Worm (Caenorhabditis elegans) whole organism, late embryonic: ENCODE measurements around the gene B0222.1.
A peak's percentile ranks its signal among the peaks of the same experiment; 100 is the strongest.

ENCODE experiments used
- F13H6.1 ChIP-seq: sonication (generic microtip); optimal IDR thresholded peaks from 2 replicates; lab custom pipeline; 2016; ENCODE audit warnings: missing genetic modification characterization, missing compliant biosample characterization
- K02D7.2 ChIP-seq: sonication (generic microtip); optimal IDR thresholded peaks from 2 replicates; lab custom pipeline; 2017; ENCODE audit warnings: mild to moderate bottlenecking, missing genetic modification characterization, missing compliant biosample characterization
- T23F11.4 ChIP-seq: fragments of 200-800 bp; sonication (Bioruptor generic); optimal IDR thresholded peaks from 2 replicates; lab custom pipeline; 2018; ENCODE audit warnings: mild to moderate bottlenecking, missing genetic modification characterization, missing compliant biosample characterization
- Y22D7AL.16 ChIP-seq: sonication (generic microtip); optimal IDR thresholded peaks from 2 replicates; lab custom pipeline; 2016; ENCODE audit warnings: missing genetic modification characterization, missing compliant biosample characterization
- ama-1 ChIP-seq: fragments of 150-350 bp; optimal IDR thresholded peaks from 2 replicates; lab custom pipeline; 2014
- ceh-14 ChIP-seq: sonication (generic microtip); optimal IDR thresholded peaks from 2 replicates; lab custom pipeline; 2016; ENCODE audit warnings: missing genotype, missing genetic modification characterization, missing compliant biosample characterization
- ceh-19 ChIP-seq: fragments of 200-800 bp; sonication (Bioruptor generic); optimal IDR thresholded peaks from 2 replicates; lab custom pipeline; 2018; ENCODE audit warnings: mild to moderate bottlenecking, missing genetic modification characterization, missing compliant biosample characterization
- ceh-2 ChIP-seq: sonication (generic microtip); optimal IDR thresholded peaks from 2 replicates; lab custom pipeline; 2016; ENCODE audit warnings: missing genotype, missing genetic modification characterization, missing compliant biosample characterization
- ceh-24 ChIP-seq: sonication (generic microtip); optimal IDR thresholded peaks from 2 replicates; lab custom pipeline; 2016; ENCODE audit warnings: mild to moderate bottlenecking, missing genetic modification characterization, missing compliant biosample characterization
- ceh-30 ChIP-seq: fragments of 150-350 bp; optimal IDR thresholded peaks from 2 replicates; lab custom pipeline; 2014; ENCODE audit warnings: missing biosample characterization, missing genetic modification characterization
- ceh-31 ChIP-seq: sonication (generic microtip); optimal IDR thresholded peaks from 2 replicates; lab custom pipeline; 2016; ENCODE audit warnings: missing genetic modification characterization, missing compliant biosample characterization
- ceh-34 ChIP-seq: sonication (generic microtip); optimal IDR thresholded peaks from 2 replicates; lab custom pipeline; 2016; ENCODE audit warnings: mild to moderate bottlenecking, missing genetic modification characterization, missing compliant biosample characterization
- ceh-48 ChIP-seq: sonication (generic microtip); optimal IDR thresholded peaks from 2 replicates; lab custom pipeline; 2016; ENCODE audit warnings: missing genetic modification characterization, inconsistent platforms, missing compliant biosample characterization
- ceh-6 ChIP-seq: fragments of 200-800 bp; sonication (Bioruptor generic); optimal IDR thresholded peaks from 2 replicates; lab custom pipeline; 2018; ENCODE audit warnings: mild to moderate bottlenecking, missing genetic modification characterization, missing compliant biosample characterization
- ceh-9 ChIP-seq: sonication (generic microtip); optimal IDR thresholded peaks from 2 replicates; lab custom pipeline; 2016; ENCODE audit warnings: mild to moderate bottlenecking, missing genetic modification characterization, inconsistent platforms, missing compliant biosample characterization
- dmd-4 ChIP-seq: sonication (generic microtip); optimal IDR thresholded peaks from 2 replicates; lab custom pipeline; 2016; ENCODE audit warnings: borderline replicate concordance, missing genetic modification characterization, missing compliant biosample characterization
- dve-1 ChIP-seq: sonication (generic microtip); optimal IDR thresholded peaks from 2 replicates; lab custom pipeline; 2017; ENCODE audit warnings: antibody characterized with exemption, mild to moderate bottlenecking, missing genetic modification characterization, missing compliant biosample characterization
- elt-2 ChIP-seq: sonication (generic microtip); optimal IDR thresholded peaks from 2 replicates; lab custom pipeline; 2016; ENCODE audit warnings: missing genetic modification reagents, missing genetic modification characterization, missing compliant biosample characterization
- elt-4 ChIP-seq: sonication (generic microtip); optimal IDR thresholded peaks from 2 replicates; lab custom pipeline; 2016; ENCODE audit warnings: missing genetic modification characterization, missing compliant biosample characterization
- eyg-1 ChIP-seq: sonication (generic microtip); optimal IDR thresholded peaks from 2 replicates; lab custom pipeline; 2016; ENCODE audit warnings: missing genotype, missing genetic modification characterization, missing compliant biosample characterization
- fax-1 ChIP-seq: sonication (generic microtip); optimal IDR thresholded peaks from 2 replicates; lab custom pipeline; 2016; ENCODE audit warnings: missing genotype, missing genetic modification characterization, missing compliant biosample characterization
- fkh-10 ChIP-seq: fragments of 150-350 bp; optimal IDR thresholded peaks from 2 replicates; lab custom pipeline; 2014; ENCODE audit warnings: missing biosample characterization, missing genetic modification reagents, missing genetic modification characterization
- gmeb-2 ChIP-seq: sonication (generic microtip); optimal IDR thresholded peaks from 2 replicates; lab custom pipeline; 2016; ENCODE audit warnings: missing genetic modification characterization, inconsistent platforms, missing compliant biosample characterization
- hlh-6 ChIP-seq: sonication (generic microtip); optimal IDR thresholded peaks from 2 replicates; lab custom pipeline; 2016; ENCODE audit warnings: missing genotype, missing genetic modification characterization, missing compliant biosample characterization
- hlh-8 ChIP-seq: sonication (generic microtip); optimal IDR thresholded peaks from 2 replicates; lab custom pipeline; 2016; ENCODE audit warnings: missing genotype, missing genetic modification characterization, missing compliant biosample characterization
- lin-11 ChIP-seq: fragments of 200-800 bp; sonication (Bioruptor generic); optimal IDR thresholded peaks from 2 replicates; lab custom pipeline; 2018; ENCODE audit warnings: mild to moderate bottlenecking, missing genetic modification characterization, missing compliant biosample characterization
- mec-3 ChIP-seq: sonication (generic microtip); optimal IDR thresholded peaks from 2 replicates; lab custom pipeline; 2016; ENCODE audit warnings: borderline replicate concordance, missing genetic modification characterization, missing compliant biosample characterization
- nhr-232 ChIP-seq: sonication (generic microtip); optimal IDR thresholded peaks from 2 replicates; lab custom pipeline; 2016; ENCODE audit warnings: missing genetic modification characterization, missing compliant biosample characterization
- npax-4 ChIP-seq: sonication (generic microtip); optimal IDR thresholded peaks from 2 replicates; lab custom pipeline; 2016; ENCODE audit warnings: missing genetic modification characterization, missing compliant biosample characterization
- odd-2 ChIP-seq: sonication (generic microtip); optimal IDR thresholded peaks from 2 replicates; lab custom pipeline; 2017; ENCODE audit warnings: antibody characterized with exemption, mild to moderate bottlenecking, missing genetic modification characterization, missing compliant biosample characterization
- pag-3 ChIP-seq: sonication (generic microtip); optimal IDR thresholded peaks from 2 replicates; lab custom pipeline; 2016; ENCODE audit warnings: missing compliant biosample characterization, missing genetic modification characterization, borderline replicate concordance
- pat-9 ChIP-seq: fragments of 200-800 bp; sonication (Bioruptor generic); optimal IDR thresholded peaks from 2 replicates; lab custom pipeline; 2018; ENCODE audit warnings: mild to moderate bottlenecking, missing genetic modification characterization, moderate library complexity, missing compliant biosample characterization
- pax-1 ChIP-seq: fragments of 150-350 bp; optimal IDR thresholded peaks from 2 replicates; lab custom pipeline; 2014; ENCODE audit warnings: missing biosample characterization, missing genetic modification characterization
- pha-2 ChIP-seq: sonication (generic microtip); optimal IDR thresholded peaks from 2 replicates; lab custom pipeline; 2017; ENCODE audit warnings: mild to moderate bottlenecking, missing genetic modification characterization, missing compliant biosample characterization
- pha-4 ChIP-seq: fragments of 150-350 bp; optimal IDR thresholded peaks from 2 replicates; lab custom pipeline; 2018; ENCODE audit warnings: missing biosample characterization, missing genetic modification reagents, missing genetic modification characterization
- pqm-1 ChIP-seq: sonication (generic microtip); optimal IDR thresholded peaks from 2 replicates; lab custom pipeline; 2016; ENCODE audit warnings: missing genetic modification characterization, missing compliant biosample characterization
- pros-1 ChIP-seq: fragments of 150-350 bp; optimal IDR thresholded peaks from 2 replicates; lab custom pipeline; 2014; ENCODE audit warnings: missing biosample characterization, missing genetic modification reagents, missing genetic modification characterization
- ref-2 ChIP-seq: sonication (generic microtip); optimal IDR thresholded peaks from 2 replicates; lab custom pipeline; 2016; ENCODE audit warnings: missing genetic modification characterization, missing compliant biosample characterization
- rnt-1 ChIP-seq: sonication (generic microtip); optimal IDR thresholded peaks from 2 replicates; lab custom pipeline; 2016; ENCODE audit warnings: missing genetic modification characterization, missing compliant biosample characterization
- sox-2 ChIP-seq: fragments of 200-800 bp; sonication (Bioruptor generic); IDR thresholded peaks from 2 replicates; pipeline ENCODE4 v1.3.6; 2022; ENCODE audit warnings: missing genetic modification reagents, missing genetic modification characterization, missing compliant biosample characterization
- syd-9 ChIP-seq: sonication (generic microtip); optimal IDR thresholded peaks from 2 replicates; lab custom pipeline; 2016; ENCODE audit warnings: mild to moderate bottlenecking, missing genetic modification characterization, moderate library complexity, missing compliant biosample characterization
- tbx-2 ChIP-seq: sonication (generic microtip); optimal IDR thresholded peaks from 2 replicates; lab custom pipeline; 2016; ENCODE audit warnings: missing genetic modification characterization, missing compliant biosample characterization
- tbx-7 ChIP-seq: sonication (generic microtip); optimal IDR thresholded peaks from 2 replicates; lab custom pipeline; 2016; ENCODE audit warnings: missing genotype, missing genetic modification characterization, missing compliant biosample characterization
- ttx-3 ChIP-seq: sonication (generic microtip); optimal IDR thresholded peaks from 2 replicates; lab custom pipeline; 2016; ENCODE audit warnings: missing genetic modification reagents, missing genetic modification characterization, missing compliant biosample characterization
- unc-3 ChIP-seq, 2 experiments: fragments of 200-800 bp in 1 of 2; sonication (Bioruptor generic) in 1 of 2; sonication (generic microtip) in 1 of 2; conservative IDR thresholded peaks in 1 of 2; optimal IDR thresholded peaks in 1 of 2; 2 replicates each; pipeline versions ENCODE4 v1.3.6 to Lab custom; 2016 to 2022; ENCODE audit warnings: missing compliant biosample characterization in 2 of 2, missing genetic modification characterization in 2 of 2, missing genetic modification reagents in 1 of 2
- unc-55 ChIP-seq: sonication (generic microtip); optimal IDR thresholded peaks from 2 replicates; lab custom pipeline; 2017; ENCODE audit warnings: missing biosample characterization, missing genetic modification reagents, missing genetic modification characterization
- unc-86 ChIP-seq: sonication (generic microtip); optimal IDR thresholded peaks from 2 replicates; lab custom pipeline; 2016; ENCODE audit warnings: missing genetic modification characterization, missing compliant biosample characterization
- zip-5 ChIP-seq: sonication (generic microtip); optimal IDR thresholded peaks from 2 replicates; lab custom pipeline; 2016; ENCODE audit warnings: missing genetic modification characterization, missing compliant biosample characterization

Gene B0222.1

ce11 chrV:9133950-9134349 lies at the start of gene B0222.1:
B0222.1 (plus strand) TSS chrV:9134255.
- no peak for TF ChIP-seq ceh-6 (GFP tag; lab: Kevin White, UChicago)
- TF ChIP-seq mec-3 = no peak
- no peak for TF ChIP-seq hlh-8
- TF ChIP-seq odd-2 = no peak
- TF ChIP-seq ceh-9 (tag; lab: Kevin White, UChicago) = no peak
- no peak for TF ChIP-seq ceh-30
- TF ChIP-seq ceh-48 (tag; lab: Kevin White, UChicago) = no peak
- no peak for TF ChIP-seq syd-9 (tag; lab: Kevin White, UChicago)
- TF ChIP-seq ceh-14 (tag; lab: Kevin White, UChicago) = no peak
- TF ChIP-seq dve-1 (tag; lab: Kevin White, UChicago) = no peak
- TF ChIP-seq ceh-24 (tag; lab: Kevin White, UChicago) = no peak
- no peak for TF ChIP-seq pros-1
- no peak for TF ChIP-seq fax-1 (tag; lab: Kevin White, UChicago)
- no peak for TF ChIP-seq rnt-1 (tag; lab: Kevin White, UChicago)

- TF ChIP-seq tbx-2 (tag; lab: Kevin White, UChicago) = no peak
- no peak for TF ChIP-seq elt-2 (tag; lab: Kevin White, UChicago)
- TF ChIP-seq ceh-24 (tag; lab: Kevin White, UChicago) = no peak
- no peak for TF ChIP-seq T23F11.4 (GFP tag; lab: Kevin White, UChicago)
- TF ChIP-seq sox-2 (GFP tag; lab: Robert Waterston, UW) = no peak
- no peak for TF ChIP-seq npax-4 (tag; lab: Kevin White, UChicago)
- TF ChIP-seq tbx-7 (tag; lab: Kevin White, UChicago) = no peak
- TF ChIP-seq ceh-31 (tag; lab: Kevin White, UChicago) = no peak
- no peak for TF ChIP-seq ceh-34 (tag; lab: Kevin White, UChicago)
- TF ChIP-seq elt-4 (tag; lab: Kevin White, UChicago) = no peak
- no peak for TF ChIP-seq K02D7.2 (tag; lab: Kevin White, UChicago)
- TF ChIP-seq ceh-9 (tag; lab: Kevin White, UChicago) = no peak
- no peak for TF ChIP-seq mec-3
- no peak for TF ChIP-seq ceh-48 (tag; lab: Kevin White, UChicago)
- no peak for TF ChIP-seq unc-86 (tag; lab: Kevin White, UChicago)
- no peak for TF ChIP-seq dmd-4 (tag; lab: Kevin White, UChicago)
- TF ChIP-seq unc-3 (GFP tag; conservative IDR thresholded peaks at IDR 0.05; lab: Robert Waterston, UW) = no peak
- no peak for TF ChIP-seq unc-3 (tag; optimal IDR thresholded peaks at IDR 0.05; lab: Kevin White, UChicago)
- TF ChIP-seq ttx-3 (tag; lab: Kevin White, UChicago) = no peak
Measured at ce11 chrV:9085845-9086244, 48.2 kb upstream of the B0222.1 start.

ce11 chrV:9088758-9089157 lies 45.3 kb upstream of the B0222.1 start:
- TF ChIP-seq eyg-1 (no peak), pax-1 (tag; lab: Kevin White, UChicago) (no peak), T23F11.4 (GFP tag; lab: Kevin White, UChicago) (peak; percentile 59), ceh-24 (tag; lab: Kevin White, UChicago) (peak; percentile 1), fkh-10 (no peak), pag-3 (tag; lab: Kevin White, UChicago) (no peak), pqm-1 (no peak), Y22D7AL.16 (tag; lab: Kevin White, UChicago) (no peak), ceh-19 (GFP tag; lab: Kevin White, UChicago) (no peak), zip-5 (tag; lab: Kevin White, UChicago) (no peak), lin-11 (no peak), gmeb-2 (tag; lab: Kevin White, UChicago) (peak; percentile 13), hlh-6 (no peak), odd-2 (no peak), pha-2 (tag; lab: Kevin White, UChicago) (no peak), tbx-7 (tag; lab: Kevin White, UChicago) (no peak), ref-2 (tag; lab: Kevin White, UChicago) (no peak), rnt-1 (tag; lab: Kevin White, UChicago) (peak; percentile 14), elt-2 (tag; lab: Kevin White, UChicago) (no peak), ceh-30 (peak; percentile 97), nhr-232 (tag; lab: Kevin White, UChicago) (no peak), ama-1 (lab: Kevin White, UChicago) (peak; percentile 69), pat-9 (tag; lab: Kevin White, UChicago) (no peak), F13H6.1 (tag; lab: Kevin White, UChicago) (no peak), pros-1 (no peak), hlh-8 (no peak), ceh-2 (no peak), dmd-4 (tag; lab: Kevin White, UChicago) (no peak), ceh-9 (tag; lab: Kevin White, UChicago) (no peak), unc-55 (GFP tag; lab: Kevin White, UChicago) (no peak), K02D7.2 (tag; lab: Kevin White, UChicago) (no peak), pha-4 (tag; lab: Kevin White, UChicago) (no peak)
